Worm (Caenorhabditis elegans): Measurements from ENCODE around the gene C25D7.15.
A peak's percentile ranks its signal among the peaks of the same experiment; 100 is the strongest.

DNA sequence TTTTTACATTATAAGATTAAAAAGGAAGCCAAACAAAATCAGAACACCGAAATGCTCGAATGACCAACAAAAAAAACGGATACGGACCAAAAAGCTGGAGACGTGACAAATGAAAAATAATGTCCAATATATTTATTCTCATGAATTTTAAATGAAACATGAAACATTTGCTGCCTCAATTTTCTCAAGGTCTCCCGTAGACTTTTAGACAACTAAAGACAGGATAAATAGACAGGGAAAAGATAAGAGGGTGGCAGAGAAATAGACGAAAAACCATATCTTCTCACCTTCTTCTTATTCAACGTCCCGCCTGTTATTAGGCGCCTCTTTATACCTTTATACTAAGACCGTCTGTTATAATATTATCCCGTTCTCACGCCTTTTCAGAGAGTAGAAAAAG lies 43.8 kb upstream of the C25D7.15 start:
- TF ChIP-seq skn-1 (tag; optimal IDR thresholded peaks at IDR 0.05), result no peak
- TF ChIP-seq jun-1 (tag; optimal IDR thresholded peaks at IDR 0.05), result no peak
- no peak for TF ChIP-seq nfya-1 (tag; optimal IDR thresholded peaks at IDR 0.05; ENCODE audit: insufficient read depth)
- TF ChIP-seq mdl-1 (tag; optimal IDR thresholded peaks at IDR 0.05), result no peak
- peak; percentile 69 for TF ChIP-seq nhr-25 (tag; optimal IDR thresholded peaks at IDR 0.05)
- TF ChIP-seq ceh-16 (tag; optimal IDR thresholded peaks at IDR 0.05), result no peak
- TF ChIP-seq nhr-28 (tag; optimal IDR thresholded peaks at IDR 0.05), result no peak
- no peak for TF ChIP-seq nhr-237 (tag; optimal IDR thresholded peaks at IDR 0.05)
- TF ChIP-seq elt-1 (tag; optimal IDR thresholded peaks at IDR 0.05), result no peak
- no peak for TF ChIP-seq pqm-1 (tag; optimal IDR thresholded peaks at IDR 0.05)

Measured in whole organism, L3 larva.